Fruit fly (Drosophila melanogaster) whole organism, embryonic: Measurements from ENCODE around the gene CG32176.

Source experiments
- Aef1 ChIP-seq: fragments of 200-800 bp; sonication (Bioruptor generic); IDR thresholded peaks from 3 replicates; pipeline ENCODE4 v1.3.6; 2022; ENCODE audit warnings: missing biosample characterization, missing genetic modification characterization
- B-H1 ChIP-seq: fragments of 200-800 bp; sonication (Bioruptor generic); IDR thresholded peaks from 3 replicates; pipeline ENCODE4 v1.3.6; 2022; ENCODE audit warnings: missing biosample characterization, missing genetic modification characterization
- B-H2 ChIP-seq: fragments of 200-800 bp; sonication (Bioruptor generic); optimal IDR thresholded peaks from 2 replicates; lab custom pipeline; 2018; ENCODE audit warnings: missing biosample characterization, mild to moderate bottlenecking, missing genetic modification characterization
- CG10565 ChIP-seq: fragments of 200-800 bp; sonication (Bioruptor generic); optimal IDR thresholded peaks from 3 replicates; lab custom pipeline; 2016; ENCODE audit warnings: missing biosample characterization, mild to moderate bottlenecking, missing genetic modification characterization
- CG10979 ChIP-seq: fragments of 200-800 bp; sonication (Bioruptor generic); optimal IDR thresholded peaks from 2 replicates; lab custom pipeline; 2018; ENCODE audit warnings: missing biosample characterization, mild to moderate bottlenecking, missing genetic modification characterization, moderate library complexity
- CG11247 ChIP-seq: fragments of 200-800 bp; sonication (Bioruptor generic); IDR thresholded peaks from 2 replicates; pipeline ENCODE4 v1.3.6; 2022; ENCODE audit warnings: missing biosample characterization, missing genetic modification characterization
- CG12942 ChIP-seq: fragments of 200-800 bp; sonication (Bioruptor generic); optimal IDR thresholded peaks from 3 replicates; lab custom pipeline; 2016; ENCODE audit warnings: missing biosample characterization, missing genetic modification characterization
- CG13424 ChIP-seq: fragments of 200-800 bp; sonication (Bioruptor generic); optimal IDR thresholded peaks from 2 replicates; lab custom pipeline; 2019; ENCODE audit warnings: missing biosample characterization, mild to moderate bottlenecking, missing genetic modification characterization, moderate library complexity
- CG13624 ChIP-seq: fragments of 200-800 bp; sonication (Bioruptor generic); optimal IDR thresholded peaks from 2 replicates; lab custom pipeline; 2016; ENCODE audit warnings: missing biosample characterization, missing genetic modification characterization
- CG15269 ChIP-seq: fragments of 200-800 bp; sonication (Bioruptor generic); optimal IDR thresholded peaks from 2 replicates; lab custom pipeline; 2018; ENCODE audit warnings: missing biosample characterization, mild to moderate bottlenecking, missing genetic modification characterization, moderate library complexity
- CG17359 ChIP-seq: fragments of 200-800 bp; sonication (Bioruptor generic); optimal IDR thresholded peaks from 3 replicates; lab custom pipeline; 2018; ENCODE audit warnings: missing biosample characterization, mild to moderate bottlenecking, missing genetic modification characterization, moderate library complexity
- CG18262 ChIP-seq: fragments of 200-800 bp; optimal IDR thresholded peaks from 3 replicates; lab custom pipeline; 2019; ENCODE audit warnings: missing biosample characterization, mild to moderate bottlenecking, missing genetic modification characterization, moderate library complexity
- CG2120 ChIP-seq: fragments of 200-800 bp; sonication (Bioruptor generic); optimal IDR thresholded peaks from 3 replicates; lab custom pipeline; 2016; ENCODE audit warnings: missing biosample characterization, missing genetic modification characterization
- CG2129 ChIP-seq: fragments of 200-800 bp; sonication (Bioruptor generic); IDR thresholded peaks from 2 replicates; pipeline ENCODE4 v1.3.6; 2022; ENCODE audit warnings: missing biosample characterization, missing genetic modification characterization; ENCODE audit not compliant: partially characterized antibody
- CG2678 ChIP-seq: fragments of 200-800 bp; sonication (Bioruptor generic); optimal IDR thresholded peaks from 3 replicates; lab custom pipeline; 2019; ENCODE audit warnings: missing biosample characterization, mild to moderate bottlenecking, missing genetic modification characterization, moderate library complexity
- CG2712 ChIP-seq: fragments of 200-800 bp; optimal IDR thresholded peaks from 3 replicates; lab custom pipeline; 2019; ENCODE audit warnings: missing biosample characterization, mild to moderate bottlenecking, missing genetic modification characterization, moderate library complexity
- CG3065 ChIP-seq: fragments of 200-800 bp; sonication (Bioruptor generic); optimal IDR thresholded peaks from 2 replicates; lab custom pipeline; 2016; ENCODE audit warnings: missing biosample characterization, missing genetic modification characterization
- CG34224 ChIP-seq: fragments of 200-800 bp; sonication (Bioruptor generic); IDR thresholded peaks from 3 replicates; pipeline ENCODE4 v1.3.6; 2022; ENCODE audit warnings: missing biosample characterization, missing genetic modification characterization; ENCODE audit not compliant: partially characterized antibody
- CG4424 ChIP-seq: fragments of 200-800 bp; sonication (Bioruptor generic); optimal IDR thresholded peaks from 3 replicates; lab custom pipeline; 2016; ENCODE audit warnings: missing biosample characterization, missing genetic modification characterization
- CG6689 ChIP-seq: fragments of 200-800 bp; sonication (Bioruptor generic); IDR thresholded peaks from 2 replicates; pipeline ENCODE4 v1.3.6; 2022; ENCODE audit warnings: missing biosample characterization, missing genetic modification characterization
- CG7271 ChIP-seq: fragments of 200-800 bp; sonication (Bioruptor generic); optimal IDR thresholded peaks from 2 replicates; lab custom pipeline; 2018; ENCODE audit warnings: missing biosample characterization, mild to moderate bottlenecking, missing genetic modification characterization, moderate library complexity
- CG7987 ChIP-seq: fragments of 200-800 bp; sonication (Bioruptor generic); optimal IDR thresholded peaks from 2 replicates; lab custom pipeline; 2018; ENCODE audit warnings: missing biosample characterization, mild to moderate bottlenecking, missing genetic modification characterization, moderate library complexity
- CG8281 ChIP-seq: fragments of 200-800 bp; sonication (Bioruptor generic); optimal IDR thresholded peaks from 2 replicates; lab custom pipeline; 2018; ENCODE audit warnings: missing biosample characterization, mild to moderate bottlenecking, missing genetic modification characterization, moderate library complexity
- D ChIP-seq, 2 experiments: fragments of 200-800 bp in 1 of 2; fragments of >200 bp in 1 of 2; sonication (Bioruptor generic) in 1 of 2; optimal IDR thresholded peaks; 2 replicates in 1 of 2; 3 replicates in 1 of 2; lab custom pipeline; 2017; ENCODE audit warnings: mild to moderate bottlenecking in 1 of 2, missing biosample characterization in 1 of 2, missing genetic modification characterization in 1 of 2, missing genetic modification reagents in 1 of 2
- D19A ChIP-seq: fragments of 200-800 bp; optimal IDR thresholded peaks from 3 replicates; lab custom pipeline; 2019; ENCODE audit warnings: missing biosample characterization, mild to moderate bottlenecking, missing genetic modification characterization, moderate library complexity
- HLH3B ChIP-seq: fragments of 200-800 bp; sonication (Bioruptor generic); IDR thresholded peaks from 2 replicates; pipeline ENCODE4 v1.3.6; 2022; ENCODE audit warnings: missing biosample characterization, missing genetic modification characterization
- Hey ChIP-seq: fragments of 200-800 bp; sonication (Bioruptor generic); optimal IDR thresholded peaks from 3 replicates; lab custom pipeline; 2018; ENCODE audit warnings: missing biosample characterization, mild to moderate bottlenecking, missing genetic modification characterization
- Hr3 ChIP-seq: fragments of 200-800 bp; sonication (Bioruptor generic); optimal IDR thresholded peaks from 3 replicates; lab custom pipeline; 2016; ENCODE audit warnings: missing biosample characterization, missing genetic modification characterization
- Hsf ChIP-seq: fragments of 200-800 bp; sonication (Bioruptor generic); optimal IDR thresholded peaks from 3 replicates; lab custom pipeline; 2016; ENCODE audit warnings: missing biosample characterization, missing genetic modification characterization
- MBD-R2 ChIP-seq: fragments of 200-800 bp; sonication (Bioruptor generic); IDR thresholded peaks from 2 replicates; pipeline ENCODE4 v1.3.6; 2022; ENCODE audit warnings: missing biosample characterization, missing genetic modification characterization
- MESR4 ChIP-seq: fragments of 200-800 bp; sonication (Bioruptor generic); optimal IDR thresholded peaks from 2 replicates; lab custom pipeline; 2018; ENCODE audit warnings: missing biosample characterization, mild to moderate bottlenecking, missing genetic modification characterization, moderate library complexity
- Med ChIP-seq: fragments of 200-800 bp; sonication (Bioruptor generic); peaks from one replicate; lab custom pipeline; 2016; ENCODE audit warnings: missing biosample characterization, missing genetic modification characterization, mild to moderate bottlenecking, inconsistent platforms, moderate library complexity
- Myb ChIP-seq: fragments of 200-800 bp; sonication (Bioruptor generic); optimal IDR thresholded peaks from 2 replicates; lab custom pipeline; 2016; ENCODE audit warnings: missing biosample characterization, missing genetic modification characterization
- Nf-YA ChIP-seq: fragments of 200-800 bp; sonication (Bioruptor generic); IDR thresholded peaks from 2 replicates; pipeline ENCODE4 v1.3.6; 2022; ENCODE audit warnings: missing biosample characterization, missing genetic modification characterization
- Rfx ChIP-seq: fragments of 200-800 bp; sonication (Bioruptor generic); IDR thresholded peaks from 2 replicates; pipeline ENCODE4 v1.3.6; 2022; ENCODE audit warnings: missing biosample characterization, missing genetic modification characterization
- Tbp ChIP-seq: fragments of >200 bp; optimal IDR thresholded peaks from 2 replicates; lab custom pipeline; 2018; ENCODE audit warnings: missing biosample characterization, missing genetic modification characterization
- Xrp1 ChIP-seq: fragments of 200-800 bp; sonication (Bioruptor generic); IDR thresholded peaks from 2 replicates; pipeline ENCODE4 v1.3.6; 2022; ENCODE audit warnings: missing biosample characterization, missing genetic modification characterization
- aop ChIP-seq: fragments of 200-800 bp; sonication (Bioruptor generic); IDR thresholded peaks from 2 replicates; pipeline ENCODE4 v1.3.6; 2022; ENCODE audit warnings: missing biosample characterization, missing genetic modification characterization
- ara ChIP-seq: fragments of 200-800 bp; sonication (Bioruptor generic); IDR thresholded peaks from 2 replicates; pipeline ENCODE4 v1.3.6; 2022; ENCODE audit warnings: missing biosample characterization, missing genetic modification characterization
- gcm ChIP-seq: fragments of 200-800 bp; sonication (Bioruptor generic); optimal IDR thresholded peaks from 2 replicates; lab custom pipeline; 2019; ENCODE audit warnings: missing biosample characterization, mild to moderate bottlenecking, missing genetic modification characterization, moderate library complexity
- gsb ChIP-seq: fragments of 200-800 bp; sonication (Bioruptor generic); IDR thresholded peaks from 2 replicates; pipeline ENCODE4 v1.3.6; 2022; ENCODE audit warnings: missing biosample characterization, missing genetic modification characterization
- lbe ChIP-seq: fragments of 200-800 bp; sonication (Bioruptor generic); optimal IDR thresholded peaks from 2 replicates; lab custom pipeline; 2016; ENCODE audit warnings: missing biosample characterization, mild to moderate bottlenecking, missing genetic modification characterization
- pzg ChIP-seq: fragments of 200-800 bp; sonication (Bioruptor generic); optimal IDR thresholded peaks from 3 replicates; lab custom pipeline; 2018; ENCODE audit warnings: missing biosample characterization, mild to moderate bottlenecking, missing genetic modification characterization, moderate library complexity
- row ChIP-seq: fragments of 200-800 bp; sonication (Bioruptor generic); IDR thresholded peaks from 3 replicates; pipeline ENCODE4 v1.3.6; 2022; ENCODE audit warnings: missing biosample characterization, missing genetic modification characterization
- schlank ChIP-seq: fragments of 200-800 bp; sonication (Bioruptor generic); optimal IDR thresholded peaks from 2 replicates; lab custom pipeline; 2018; ENCODE audit warnings: missing biosample characterization, mild to moderate bottlenecking, missing genetic modification characterization
- seq ChIP-seq: fragments of 200-800 bp; sonication (Bioruptor generic); IDR thresholded peaks from 2 replicates; pipeline ENCODE4 v1.3.6; 2022; ENCODE audit warnings: missing biosample characterization, missing genetic modification characterization
- sim ChIP-seq: fragments of 200-800 bp; sonication (Bioruptor generic); IDR thresholded peaks from 2 replicates; pipeline ENCODE4 v1.3.6; 2022; ENCODE audit warnings: missing biosample characterization, missing genetic modification characterization
- tio ChIP-seq: fragments of 200-800 bp; sonication (Bioruptor generic); optimal IDR thresholded peaks from 2 replicates; lab custom pipeline; 2017; ENCODE audit warnings: missing biosample characterization, missing genetic modification characterization, inconsistent platforms
- toy ChIP-seq: fragments of 200-800 bp; sonication (Bioruptor generic); IDR thresholded peaks from 2 replicates; pipeline ENCODE4 v1.3.6; 2022; ENCODE audit warnings: missing biosample characterization, missing genetic modification characterization
- trem ChIP-seq: fragments of 200-800 bp; optimal IDR thresholded peaks from 3 replicates; lab custom pipeline; 2019; ENCODE audit warnings: missing biosample characterization, mild to moderate bottlenecking, missing genetic modification characterization, moderate library complexity
- twi ChIP-seq: fragments of 200-800 bp; optimal IDR thresholded peaks from 2 replicates; lab custom pipeline; 2019; ENCODE audit warnings: missing biosample characterization, mild to moderate bottlenecking, missing genetic modification characterization, moderate library complexity
- zfh2 ChIP-seq: fragments of 200-800 bp; sonication (Bioruptor generic); optimal IDR thresholded peaks from 2 replicates; lab custom pipeline; 2016; ENCODE audit warnings: missing biosample characterization, missing genetic modification characterization

Gene CG32176

dm6 chr3L:17427013-17427412 is 6.7 kb upstream of the CG32176 start, which contains the start of gene Polr3G (continued):
- TF ChIP-seq CG18262 (peak; percentile 21), CG10565 (GFP tag; lab: Kevin White, UChicago) (no peak), CG15269 (no peak), CG13624 (peak; percentile 5), Med (GFP tag; lab: Kevin White, UChicago) (peak; percentile 80), CG12942 (GFP tag; lab: Kevin White, UChicago) (no peak), lbe (GFP tag; lab: Kevin White, UChicago) (peak; percentile 22), CG4424 (GFP tag; lab: Kevin White, UChicago) (peak; percentile 23), twi (tag; lab: Kevin White, UChicago) (no peak), HLH3B (GFP tag; lab: Robert Waterston, UW) (no peak), Hr3 (peak; percentile 50), CG2712 (peak; percentile 8), B-H2 (GFP tag; lab: Kevin White, UChicago) (peak; percentile 22), Rfx (peak; percentile 56), Nf-YA (GFP tag; lab: Robert Waterston, UW) (no peak), CG17359 (peak; percentile 4), CG2120 (GFP tag; lab: Kevin White, UChicago) (peak; percentile 53), Hsf (GFP tag; lab: Kevin White, UChicago) (peak; percentile 40), toy (no peak), gcm (GFP tag; lab: Kevin White, UChicago) (peak; percentile 4), MESR4 (GFP tag; lab: Kevin White, UChicago) (peak; percentile 41), Xrp1 (GFP tag; lab: Robert Waterston, UW) (no peak), row (GFP tag; lab: Robert Waterston, UW) (peak; percentile 83), CG2678 (peak; percentile 25), aop (no peak), CG11247 (GFP tag; lab: Robert Waterston, UW) (no peak), trem (tag; lab: Kevin White, UChicago) (peak; percentile 32)

- peak; percentile 97 for TF ChIP-seq Aef1 (GFP tag; lab: Robert Waterston, UW)
- TF ChIP-seq CG7271 = peak; percentile 77
- TF ChIP-seq CG6689 = peak; percentile 96
- TF ChIP-seq CG13424 (tag; lab: Kevin White, UChicago) = peak; percentile 87
- TF ChIP-seq pzg (GFP tag; lab: Kevin White, UChicago) = peak; percentile 54
- peak; percentile 93 for TF ChIP-seq B-H1 (GFP tag; lab: Robert Waterston, UW)
- peak; percentile 91 for TF ChIP-seq tio (GFP tag; lab: Kevin White, UChicago)
- TF ChIP-seq MBD-R2 = peak; percentile 91
- TF ChIP-seq CG3065 (GFP tag; lab: Kevin White, UChicago) = peak; percentile 46
- no peak for TF ChIP-seq D (optimal IDR thresholded peaks at IDR 0.05; lab: Kevin White, UChicago)
- peak; percentile 78 for TF ChIP-seq D (GFP tag; optimal IDR thresholded peaks at IDR 0.05; lab: Kevin White, UChicago)
- peak; percentile 97 for TF ChIP-seq row (GFP tag; lab: Robert Waterston, UW)
- peak; percentile 93 for TF ChIP-seq ara (GFP tag; lab: Robert Waterston, UW)
- no peak for TF ChIP-seq Tbp
- TF ChIP-seq CG34224 (GFP tag; lab: Robert Waterston, UW) = no peak
- peak; percentile 77 for TF ChIP-seq CG10979 (tag; lab: Kevin White, UChicago)
- TF ChIP-seq seq (GFP tag; lab: Robert Waterston, UW) = peak; percentile 90
- peak; percentile 67 for TF ChIP-seq zfh2 (GFP tag; lab: Kevin White, UChicago)
- TF ChIP-seq sim = peak; percentile 86
- TF ChIP-seq Hey (tag; lab: Kevin White, UChicago) = peak; percentile 6
- peak; percentile 49 for TF ChIP-seq CG7987
- TF ChIP-seq schlank (tag; lab: Kevin White, UChicago) = no peak
- TF ChIP-seq CG8281 (tag; lab: Kevin White, UChicago) = peak; percentile 29
- no peak for TF ChIP-seq CG2129 (GFP tag; lab: Robert Waterston, UW)
- TF ChIP-seq gsb (GFP tag; lab: Robert Waterston, UW) = peak; percentile 78
- TF ChIP-seq Myb (GFP tag; lab: Kevin White, UChicago) = peak; percentile 80
- TF ChIP-seq D19A (tag; lab: Kevin White, UChicago) = peak; percentile 88
These were observed 4.9 kb upstream of the CG32176 start, which contains the start of gene Gorab for dm6 chr3L:17428779-17429178. TSS of gene Gorab (minus strand) at chr3L:17428836.
